Fruit fly (Drosophila melanogaster) whole organism, embryonic: ENCODE results near the gene fkh.
A peak's percentile ranks its signal among the peaks of the same experiment; 100 is the strongest.

ENCODE experiments used
- Awh ChIP-seq: fragments of 200-800 bp; sonication (Bioruptor generic); IDR thresholded peaks from 2 replicates; pipeline ENCODE4, ENCODE4 v1.3.6; 2022; ENCODE audit warnings: missing biosample characterization, missing genetic modification characterization
- B-H2 ChIP-seq: fragments of 200-800 bp; sonication (Bioruptor generic); optimal IDR thresholded peaks from 2 replicates; lab custom pipeline; 2018; ENCODE audit warnings: missing biosample characterization, mild to moderate bottlenecking, missing genetic modification characterization
- BEAF-32 ChIP-seq: fragments of 200-800 bp; sonication (Bioruptor generic); optimal IDR thresholded peaks from 3 replicates; lab custom pipeline; 2017; ENCODE audit warnings: missing biosample characterization, missing genetic modification characterization, mild to moderate bottlenecking, moderate library complexity, missing genetic modification reagents
- CG11085 ChIP-seq: fragments of 200-800 bp; sonication (Bioruptor generic); IDR thresholded peaks from 2 replicates; pipeline ENCODE4 v1.3.6; 2022; ENCODE audit warnings: missing biosample characterization, missing genetic modification characterization
- CG11723 ChIP-seq: fragments of 200-800 bp; sonication (Bioruptor generic); optimal IDR thresholded peaks from 2 replicates; lab custom pipeline; 2017; ENCODE audit warnings: missing biosample characterization, mild to moderate bottlenecking, missing genetic modification characterization
- CG12236 ChIP-seq: fragments of 200-800 bp; sonication (Bioruptor generic); optimal IDR thresholded peaks from 2 replicates; lab custom pipeline; 2016; ENCODE audit warnings: missing biosample characterization, missing genetic modification characterization
- CG18599 ChIP-seq: fragments of 200-800 bp; sonication (Bioruptor generic); optimal IDR thresholded peaks from 3 replicates; lab custom pipeline; 2017; ENCODE audit warnings: missing biosample characterization, missing genetic modification characterization, mild to moderate bottlenecking, moderate library complexity, missing genetic modification reagents
- CG2120 ChIP-seq: fragments of 200-800 bp; sonication (Bioruptor generic); optimal IDR thresholded peaks from 3 replicates; lab custom pipeline; 2016; ENCODE audit warnings: missing biosample characterization, missing genetic modification characterization
- CG2889 ChIP-seq: fragments of 200-800 bp; sonication (Bioruptor generic); IDR thresholded peaks from 3 replicates; pipeline ENCODE4 v1.3.6; 2022; ENCODE audit warnings: missing biosample characterization, missing genetic modification characterization
- CG30403 ChIP-seq: fragments of 200-800 bp; sonication (Bioruptor generic); optimal IDR thresholded peaks from 3 replicates; lab custom pipeline; 2016; ENCODE audit warnings: missing biosample characterization, missing genetic modification characterization
- CG31441 ChIP-seq: fragments of 200-800 bp; sonication (Bioruptor generic); IDR thresholded peaks from 2 replicates; pipeline ENCODE4 v1.3.6; 2022; ENCODE audit warnings: missing biosample characterization, missing genetic modification characterization
- CG34422 ChIP-seq: fragments of 200-800 bp; sonication (Bioruptor generic); IDR thresholded peaks from 3 replicates; pipeline ENCODE4 v1.3.6; 2022; ENCODE audit warnings: missing biosample characterization, missing genetic modification characterization
- CG4360 ChIP-seq: fragments of 200-800 bp; sonication (Bioruptor generic); IDR thresholded peaks from 2 replicates; pipeline ENCODE4 v1.3.6; 2022; ENCODE audit warnings: missing biosample characterization, missing genetic modification characterization
- CG4404 ChIP-seq: fragments of 200-800 bp; sonication (Bioruptor generic); IDR thresholded peaks from 2 replicates; pipeline ENCODE4 v1.3.6; 2022; ENCODE audit warnings: missing biosample characterization, missing genetic modification characterization
- CG5245 ChIP-seq: fragments of 200-800 bp; sonication (Bioruptor generic); optimal IDR thresholded peaks from 3 replicates; lab custom pipeline; 2016; ENCODE audit warnings: missing biosample characterization, missing genetic modification characterization
- CG6254 ChIP-seq: fragments of 200-800 bp; sonication (Bioruptor generic); optimal IDR thresholded peaks from 3 replicates; lab custom pipeline; 2017; ENCODE audit warnings: mild to moderate bottlenecking, missing biosample characterization, missing genetic modification reagents, missing genetic modification characterization
- CG7357 ChIP-seq: fragments of 200-800 bp; sonication (Bioruptor generic); IDR thresholded peaks from 3 replicates; pipeline ENCODE4 v1.3.6; 2022; ENCODE audit warnings: missing biosample characterization, missing genetic modification characterization
- CG8359 ChIP-seq: fragments of 200-800 bp; sonication (Bioruptor generic); optimal IDR thresholded peaks from 2 replicates; lab custom pipeline; 2017; ENCODE audit warnings: missing biosample characterization, mild to moderate bottlenecking, missing genetic modification characterization, borderline replicate concordance
- CG8944 ChIP-seq: fragments of 200-800 bp; sonication (Bioruptor generic); optimal IDR thresholded peaks from 3 replicates; lab custom pipeline; 2016; ENCODE audit warnings: missing biosample characterization, missing genetic modification characterization
- CG9215 ChIP-seq: fragments of 200-800 bp; sonication (Bioruptor generic); IDR thresholded peaks from 2 replicates; pipeline ENCODE4 v1.3.6; 2022; ENCODE audit warnings: missing biosample characterization, missing genetic modification characterization
- CHES-1-like ChIP-seq: fragments of 200-800 bp; sonication (Bioruptor generic); optimal IDR thresholded peaks from 2 replicates; lab custom pipeline; 2016; ENCODE audit warnings: missing biosample characterization, missing genetic modification characterization
- Dbx ChIP-seq: fragments of 200-800 bp; sonication (Bioruptor generic); IDR thresholded peaks from 3 replicates; pipeline ENCODE4 v1.3.6; 2022; ENCODE audit warnings: missing biosample characterization, missing genetic modification characterization
- Doc3 ChIP-seq: fragments of 200-800 bp; sonication (Bioruptor generic); IDR thresholded peaks from 3 replicates; pipeline ENCODE4 v1.3.6; 2022; ENCODE audit warnings: missing biosample characterization, missing genetic modification characterization; ENCODE audit not compliant: partially characterized antibody
- Fer2 ChIP-seq: fragments of 200-800 bp; sonication (Bioruptor generic); optimal IDR thresholded peaks from 2 replicates; lab custom pipeline; 2018; ENCODE audit warnings: missing biosample characterization, mild to moderate bottlenecking, missing genetic modification characterization, moderate library complexity
- Hey ChIP-seq: fragments of 200-800 bp; sonication (Bioruptor generic); optimal IDR thresholded peaks from 3 replicates; lab custom pipeline; 2018; ENCODE audit warnings: missing biosample characterization, mild to moderate bottlenecking, missing genetic modification characterization
- Meics ChIP-seq: fragments of 200-800 bp; sonication (Bioruptor generic); optimal IDR thresholded peaks from 2 replicates; lab custom pipeline; 2017; ENCODE audit warnings: missing biosample characterization, mild to moderate bottlenecking, missing genetic modification characterization
- NK7.1 ChIP-seq: fragments of 200-800 bp; sonication (Bioruptor generic); optimal IDR thresholded peaks from 3 replicates; lab custom pipeline; 2016; ENCODE audit warnings: missing biosample characterization, missing genetic modification characterization
- Opbp ChIP-seq: fragments of 200-800 bp; sonication (Bioruptor generic); IDR thresholded peaks from 3 replicates; pipeline ENCODE4 v1.3.6; 2022; ENCODE audit warnings: missing biosample characterization, missing genetic modification characterization; ENCODE audit not compliant: partially characterized antibody
- Rx ChIP-seq: fragments of 200-800 bp; sonication (Bioruptor generic); IDR thresholded peaks from 2 replicates; pipeline ENCODE4 v1.3.6; 2022; ENCODE audit warnings: missing biosample characterization, missing genetic modification characterization
- Taf1 ChIP-seq: fragments of 200-800 bp; sonication (Bioruptor generic); IDR thresholded peaks from 2 replicates; pipeline ENCODE4 v1.3.6; 2022; ENCODE audit warnings: missing biosample characterization, missing genetic modification characterization
- Vsx1 ChIP-seq: fragments of 200-800 bp; sonication (Bioruptor generic); optimal IDR thresholded peaks from 2 replicates; lab custom pipeline; 2017; ENCODE audit warnings: missing biosample characterization, mild to moderate bottlenecking, missing genetic modification characterization, missing genetic modification reagents
- Xrp1 ChIP-seq: fragments of 200-800 bp; sonication (Bioruptor generic); IDR thresholded peaks from 2 replicates; pipeline ENCODE4 v1.3.6; 2022; ENCODE audit warnings: missing biosample characterization, missing genetic modification characterization
- bbx ChIP-seq: fragments of 200-800 bp; sonication (Bioruptor generic); IDR thresholded peaks from 2 replicates; pipeline ENCODE4 v1.3.6; 2022; ENCODE audit warnings: missing biosample characterization, missing genetic modification characterization; ENCODE audit not compliant: partially characterized antibody
- corto ChIP-seq: fragments of 200-800 bp; sonication (Bioruptor generic); optimal IDR thresholded peaks from 2 replicates; lab custom pipeline; 2016; ENCODE audit warnings: missing biosample characterization, mild to moderate bottlenecking, missing genetic modification characterization, moderate library complexity
- croc ChIP-seq: fragments of 200-800 bp; sonication (Bioruptor generic); conservative IDR thresholded peaks from 3 replicates; pipeline ENCODE4 v1.3.6; 2022; ENCODE audit warnings: missing biosample characterization, missing genetic modification characterization
- da ChIP-seq: fragments of 200-800 bp; sonication (Bioruptor generic); optimal IDR thresholded peaks from 2 replicates; lab custom pipeline; 2016; ENCODE audit warnings: missing biosample characterization, missing genetic modification characterization
- esg ChIP-seq: fragments of 200-800 bp; sonication (Bioruptor generic); conservative IDR thresholded peaks from 2 replicates; pipeline ENCODE4 v1.3.6; 2022; ENCODE audit warnings: missing biosample characterization, missing genetic modification characterization
- fd3F ChIP-seq: fragments of 200-800 bp; sonication (Bioruptor generic); optimal IDR thresholded peaks from 2 replicates; lab custom pipeline; 2018; ENCODE audit warnings: missing biosample characterization, mild to moderate bottlenecking, missing genetic modification characterization, moderate library complexity
- fd64A ChIP-seq: fragments of 200-800 bp; sonication (Bioruptor generic); optimal IDR thresholded peaks from 3 replicates; lab custom pipeline; 2018; ENCODE audit warnings: missing biosample characterization, mild to moderate bottlenecking, missing genetic modification characterization
- ftz-f1 ChIP-seq: fragments of 200-800 bp; sonication (Bioruptor generic); optimal IDR thresholded peaks from 2 replicates; lab custom pipeline; 2016; ENCODE audit warnings: missing biosample characterization, missing genetic modification characterization
- gt ChIP-seq: fragments of 200-800 bp; sonication (Bioruptor generic); IDR thresholded peaks from 2 replicates; pipeline ENCODE4 v1.3.6; 2022; ENCODE audit warnings: missing biosample characterization, missing genetic modification characterization
- hbn ChIP-seq: fragments of 200-800 bp; sonication (Bioruptor generic); IDR thresholded peaks from 2 replicates; pipeline ENCODE4 v1.3.6; 2022; ENCODE audit warnings: missing biosample characterization, missing genetic modification characterization; ENCODE audit not compliant: partially characterized antibody
- kah ChIP-seq: fragments of 200-800 bp; sonication (Bioruptor generic); optimal IDR thresholded peaks from 2 replicates; lab custom pipeline; 2018; ENCODE audit warnings: missing biosample characterization, mild to moderate bottlenecking, missing genetic modification characterization
- lbe ChIP-seq: fragments of 200-800 bp; sonication (Bioruptor generic); optimal IDR thresholded peaks from 2 replicates; lab custom pipeline; 2016; ENCODE audit warnings: missing biosample characterization, mild to moderate bottlenecking, missing genetic modification characterization
- nmo ChIP-seq: fragments of 200-800 bp; sonication (Bioruptor generic); optimal IDR thresholded peaks from 2 replicates; lab custom pipeline; 2018; ENCODE audit warnings: missing biosample characterization, mild to moderate bottlenecking, missing genetic modification characterization, moderate library complexity
- org-1 ChIP-seq: fragments of 200-800 bp; sonication (Bioruptor generic); optimal IDR thresholded peaks from 2 replicates; lab custom pipeline; 2017; ENCODE audit warnings: missing biosample characterization, missing genetic modification characterization
- pum ChIP-seq: fragments of 200-800 bp; sonication (Bioruptor generic); optimal IDR thresholded peaks from 2 replicates; lab custom pipeline; 2016; ENCODE audit warnings: missing biosample characterization, missing genetic modification characterization
- pzg ChIP-seq: fragments of 200-800 bp; sonication (Bioruptor generic); optimal IDR thresholded peaks from 3 replicates; lab custom pipeline; 2018; ENCODE audit warnings: missing biosample characterization, mild to moderate bottlenecking, missing genetic modification characterization, moderate library complexity
- row ChIP-seq: fragments of 200-800 bp; sonication (Bioruptor generic); IDR thresholded peaks from 3 replicates; pipeline ENCODE4 v1.3.6; 2022; ENCODE audit warnings: missing biosample characterization, missing genetic modification characterization
- sob ChIP-seq: fragments of 200-800 bp; sonication (Bioruptor generic); IDR thresholded peaks from 2 replicates; pipeline ENCODE4 v1.3.6; 2022; ENCODE audit warnings: missing biosample characterization, missing genetic modification characterization
- tx ChIP-seq: fragments of 200-800 bp; sonication (Bioruptor generic); optimal IDR thresholded peaks from 2 replicates; lab custom pipeline; 2016; ENCODE audit warnings: missing biosample characterization, missing genetic modification characterization

Gene fkh

DNA sequence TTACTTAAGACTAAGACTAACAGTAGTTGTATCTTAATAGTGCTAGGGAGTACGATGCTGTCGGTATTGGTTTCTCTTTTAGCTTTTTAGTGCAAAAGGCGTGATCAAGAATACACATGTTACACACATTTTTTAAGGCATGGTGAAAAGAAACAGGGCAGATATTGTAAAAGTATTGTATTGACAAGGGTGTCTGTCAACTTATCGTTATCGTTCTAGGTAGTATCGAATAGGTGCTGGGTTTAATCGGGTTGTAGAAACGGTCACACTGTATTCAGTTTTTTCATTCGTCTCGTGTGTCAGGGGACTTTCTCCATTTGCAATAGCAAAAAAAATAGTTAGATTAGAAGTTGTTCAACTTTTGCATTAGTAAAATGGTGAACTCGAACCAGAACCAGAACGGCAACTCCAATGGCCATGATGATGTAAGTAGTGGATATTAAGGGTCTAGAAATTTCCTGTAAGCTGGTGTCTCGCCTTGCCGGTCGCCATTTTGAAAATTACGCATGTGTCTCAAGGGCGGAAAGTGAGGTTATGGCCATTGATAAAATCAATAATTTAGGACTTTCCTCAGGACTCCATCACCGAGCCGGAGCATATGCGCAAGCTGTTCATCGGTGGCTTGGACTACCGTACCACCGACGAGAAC, 15.2 kb upstream of the fkh start:
- TF ChIP-seq CG30403 (no peak), pum (no peak), CG18599 (GFP tag; lab: Kevin White, UChicago) (no peak), org-1 (GFP tag; lab: Kevin White, UChicago) (no peak), BEAF-32 (peak; percentile 64), Fer2 (tag; lab: Kevin White, UChicago) (no peak), croc (GFP tag; lab: Robert Waterston, UW) (no peak), CG34422 (GFP tag; lab: Robert Waterston, UW) (peak; percentile 71; the same call in 2 of the 3 replicates), da (GFP tag; lab: Kevin White, UChicago) (no peak), CG7357 (no peak), CG8944 (GFP tag; lab: Kevin White, UChicago) (no peak), CG2889 (no peak), Rx (GFP tag; lab: Robert Waterston, UW) (no peak), esg (no peak), gt (GFP tag; lab: Robert Waterston, UW) (no peak), CG4360 (GFP tag; lab: Robert Waterston, UW) (no peak), Opbp (peak; percentile 67), Vsx1 (GFP tag; lab: Kevin White, UChicago) (no peak), fd64A (no peak), pzg (GFP tag; lab: Kevin White, UChicago) (peak; percentile 88), corto (no peak), bbx (GFP tag; lab: Robert Waterston, UW) (peak; percentile 62), Taf1 (GFP tag; lab: Robert Waterston, UW) (no peak), CG11723 (GFP tag; lab: Kevin White, UChicago) (no peak), Awh (no peak), CG6254 (GFP tag; lab: Kevin White, UChicago) (peak; percentile 52), Dbx (0 out of 3 replicates have a peak, but pooled peaks have one; percentile 25), Xrp1 (GFP tag; lab: Robert Waterston, UW) (no peak), hbn (no peak; the same call in 1 of the 2 replicates), Meics (no peak), kah (GFP tag; lab: Kevin White, UChicago) (no peak), CG5245 (GFP tag; lab: Kevin White, UChicago) (no peak), CG11085 (no peak), B-H2 (GFP tag; lab: Kevin White, UChicago) (peak; percentile 30), CG9215 (GFP tag; lab: Robert Waterston, UW) (no peak), nmo (GFP tag; lab: Kevin White, UChicago) (no peak), sob (GFP tag; lab: Robert Waterston, UW) (no peak), CG8359 (GFP tag; lab: Kevin White, UChicago) (no peak), Doc3 (GFP tag; lab: Robert Waterston, UW) (no peak), CG12236 (GFP tag; lab: Kevin White, UChicago) (no peak), CG2120 (GFP tag; lab: Kevin White, UChicago) (no peak), fd3F (GFP tag; lab: Kevin White, UChicago) (no peak), CG31441 (GFP tag; lab: Robert Waterston, UW) (no peak), CHES-1-like (no peak), NK7.1 (GFP tag; lab: Kevin White, UChicago) (no peak), row (GFP tag; lab: Robert Waterston, UW) (peak; percentile 18; the same call in 1 of the 3 replicates), ftz-f1 (GFP tag; lab: Kevin White, UChicago) (no peak), lbe (GFP tag; lab: Kevin White, UChicago) (no peak), Hey (no peak), tx (no peak), CG4404 (GFP tag; lab: Robert Waterston, UW) (no peak)
